Worm (Caenorhabditis elegans): Measurements from ENCODE around the gene kbp-3.
A peak's percentile ranks its signal among the peaks of the same experiment; 100 is the strongest.

kbp-3 gene

ce11 chrII:14350768-14351167 lies 39.1 kb downstream of the kbp-3 start (continued):
- TF ChIP-seq unc-62 (GFP tag; optimal IDR thresholded peaks at IDR 0.05 in 1 of 2) (peak in 1 of 2 experiments; percentile 78), unc-62 (tag; optimal IDR thresholded peaks at IDR 0.05) (no peak), zip-2 (tag; optimal IDR thresholded peaks at IDR 0.05) (no peak), snpc-1.2 (GFP tag; IDR thresholded peaks at IDR 0.05) (0 out of 2 replicates have a peak, but pooled peaks have one; percentile 23)

ce11 chrII:14349356-14349923 lies 40.4 kb downstream of the kbp-3 start, which contains the start of the genes Y54G11A.17, lin-7 and elof-1:
Y54G11A.17 (minus strand) TSS chrII:14349406.
lin-7 (minus strand) TSS chrII:14349406.
elof-1 (plus strand) TSS chrII:14349738.
- TF ChIP-seq nhr-102 (tag; optimal IDR thresholded peaks at IDR 0.05) (peak; percentile 9), ceh-44 (GFP tag; IDR thresholded peaks at IDR 0.05) (no peak), ZK546.5 (tag; optimal IDR thresholded peaks at IDR 0.05) (peak; percentile 46 to 95), lim-7 (GFP tag; IDR thresholded peaks at IDR 0.05) (no peak), gei-8 (GFP tag; optimal IDR thresholded peaks at IDR 0.05) (no peak), zfp-2 (tag; optimal IDR thresholded peaks at IDR 0.05) (peak; percentile 68), Y105C5A.15 (GFP tag; IDR thresholded peaks at IDR 0.05) (no peak), unc-62 (GFP tag; optimal IDR thresholded peaks at IDR 0.05 in 1 of 2) (no peak), unc-62 (tag; optimal IDR thresholded peaks at IDR 0.05) (no peak), F44E2.7 (GFP tag; IDR thresholded peaks at IDR 0.05) (no peak), daf-12 (tag; optimal IDR thresholded peaks at IDR 0.05) (no peak), lin-29 (GFP tag; IDR thresholded peaks at IDR 0.05) (no peak), php-3 (GFP tag; IDR thresholded peaks at IDR 0.05) (0 out of 2 replicates have a peak, but pooled peaks have one; percentile 14), lin-39 (tag; optimal IDR thresholded peaks at IDR 0.05) (no peak), mes-2 (tag; optimal IDR thresholded peaks at IDR 0.05; ENCODE audit: poor library complexity, severe bottlenecking) (peak; percentile 92), mxl-2 (GFP tag; conservative IDR thresholded peaks at IDR 0.05) (no peak), hif-1 (tag; optimal IDR thresholded peaks at IDR 0.05) (peak in 1 of 2 experiments; percentile 85), T20F7.1 (GFP tag; optimal IDR thresholded peaks at IDR 0.05) (no peak), ztf-11 (tag; optimal IDR thresholded peaks at IDR 0.05) (no peak), pha-4 (GFP tag; IDR thresholded peaks at IDR 0.05) (peak; percentile 31; the same call in 1 of the 2 replicates), pha-4 (tag; optimal IDR thresholded peaks at IDR 0.05) (peak; percentile 93), dmd-9 (GFP tag; IDR thresholded peaks at IDR 0.05) (no peak), cey-2 (tag; optimal IDR thresholded peaks at IDR 0.05; ENCODE audit: borderline replicate concordance, insufficient read depth) (no peak), unc-130 (GFP tag; optimal IDR thresholded peaks at IDR 0.05) (peak; percentile 73), rbr-2 (tag; optimal IDR thresholded peaks at IDR 0.05) (peak; percentile 76), zfp-3 (GFP tag; conservative IDR thresholded peaks at IDR 0.05) (no peak), mdl-1 (tag; optimal IDR thresholded peaks at IDR 0.05) (peak in 1 of 2 experiments; percentile 58), duxl-1 (tag; optimal IDR thresholded peaks at IDR 0.05; ENCODE audit: poor library complexity) (peak; percentile 32), dpl-1 (GFP tag; optimal IDR thresholded peaks at IDR 0.05) (peak; percentile 89), dve-1 (tag; optimal IDR thresholded peaks at IDR 0.05; ENCODE audit: insufficient read depth) (peak; percentile 87), unc-39 (tag; optimal IDR thresholded peaks at IDR 0.05) (no peak), skn-1 (tag; optimal IDR thresholded peaks at IDR 0.05) (no peak), lin-1 (GFP tag; IDR thresholded peaks at IDR 0.05) (0 out of 2 replicates have a peak, but pooled peaks have one; percentile 9), hlh-30 (tag; optimal IDR thresholded peaks at IDR 0.05; ENCODE audit: insufficient read depth) (peak; percentile 92), F37D6.2 (tag; optimal IDR thresholded peaks at IDR 0.05) (peak; percentile 44), ceh-32 (tag; optimal IDR thresholded peaks at IDR 0.05; ENCODE audit: poor library complexity) (no peak), egl-43 (GFP tag; IDR thresholded peaks at IDR 0.05) (no peak), Y48G9A.11 (GFP tag; IDR thresholded peaks at IDR 0.05) (no peak), nhr-41 (GFP tag; IDR thresholded peaks at IDR 0.05) (no peak), zag-1 (tag; optimal IDR thresholded peaks at IDR 0.05) (no peak), egl-27 (tag; optimal IDR thresholded peaks at IDR 0.05) (no peak), mep-1 (tag; optimal IDR thresholded peaks at IDR 0.05) (peak; percentile 90), daf-8 (GFP tag; IDR thresholded peaks at IDR 0.05) (no peak), snpc-4 (tag; optimal IDR thresholded peaks at IDR 0.05) (no peak), F26F4.8 (GFP tag; conservative IDR thresholded peaks at IDR 0.05) (no peak), ces-1 (GFP tag; optimal IDR thresholded peaks at IDR 0.05) (no peak)

Data from whole organism, L4 larva.